Worm (Caenorhabditis elegans): ENCODE measurements around the gene F40G9.18.

The F40G9.18 gene

DNA sequence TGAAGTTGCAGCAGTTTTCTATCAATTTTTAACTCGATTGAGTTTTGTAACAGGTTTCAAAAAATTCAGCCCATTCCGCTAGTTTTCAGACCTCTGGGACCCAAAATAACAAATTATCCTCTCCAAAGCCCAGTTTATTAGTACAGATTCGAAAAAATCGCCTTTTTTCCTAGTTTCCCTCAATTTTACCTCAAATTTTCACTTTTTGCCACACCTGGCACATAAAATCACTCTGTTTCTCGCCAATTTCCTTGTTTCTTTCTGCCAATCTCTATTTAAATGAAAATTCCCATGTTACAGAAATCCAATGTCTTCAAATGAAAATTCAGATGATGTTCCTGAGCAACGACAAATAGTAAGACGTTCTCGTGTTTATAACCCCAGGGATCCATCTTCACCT is 37.3 kb downstream of the F40G9.18 start, which contains the start of gene pals-22:
pals-22 (plus strand) TSS at position 301 of the 400 bp plus-strand sequence.
- TF ChIP-seq nhr-77 (tag; optimal IDR thresholded peaks at IDR 0.05) (no peak), snpc-4 (tag; optimal IDR thresholded peaks at IDR 0.05) (no peak), mab-5 (tag; optimal IDR thresholded peaks at IDR 0.05) (no peak), aly-2 (tag; optimal IDR thresholded peaks at IDR 0.05) (no peak), dmd-4 (tag; optimal IDR thresholded peaks at IDR 0.05) (no peak), alr-1 (tag; optimal IDR thresholded peaks at IDR 0.05) (no peak), lsy-2 (tag; optimal IDR thresholded peaks at IDR 0.05) (no peak), blmp-1 (tag; optimal IDR thresholded peaks at IDR 0.05; ENCODE audit: insufficient read depth) (no peak), ztf-11 (tag; optimal IDR thresholded peaks at IDR 0.05) (no peak), mdl-1 (tag; optimal IDR thresholded peaks at IDR 0.05) (no peak), Y55F3AM.14 (GFP tag; optimal IDR thresholded peaks at IDR 0.05) (no peak), egl-27 (tag; optimal IDR thresholded peaks at IDR 0.05) (no peak), fos-1 (tag; optimal IDR thresholded peaks at IDR 0.05) (no peak)

DNA sequence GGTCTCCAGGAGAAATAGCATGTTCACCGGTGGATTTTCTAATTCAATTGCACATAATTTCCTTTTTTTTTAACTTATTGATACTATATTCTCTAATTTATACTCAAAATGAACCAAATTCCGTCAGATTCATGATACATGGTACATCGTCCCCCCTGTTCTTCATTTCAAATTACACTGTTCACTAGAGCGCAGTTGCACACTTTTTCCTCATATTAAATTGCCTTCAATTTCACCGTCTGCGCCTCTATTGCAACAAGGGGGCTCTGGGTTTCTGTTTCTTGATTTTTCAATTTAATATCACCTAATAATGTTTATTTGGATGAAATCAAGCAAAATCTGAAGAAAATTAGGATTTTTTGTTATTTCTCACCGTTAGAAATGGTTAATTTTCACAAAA is 37.8 kb downstream of the F40G9.18 start:
- TF ChIP-seq skn-1 (tag; optimal IDR thresholded peaks at IDR 0.05) (no peak), nhr-12 (tag; optimal IDR thresholded peaks at IDR 0.05) (no peak), nhr-237 (tag; optimal IDR thresholded peaks at IDR 0.05) (no peak), mbf-1 (tag; optimal IDR thresholded peaks at IDR 0.05) (no peak), mdl-1 (tag; optimal IDR thresholded peaks at IDR 0.05) (no peak), aly-2 (tag; optimal IDR thresholded peaks at IDR 0.05) (no peak), ztf-4 (tag; optimal IDR thresholded peaks at IDR 0.05) (no peak), alr-1 (tag; optimal IDR thresholded peaks at IDR 0.05) (no peak), gmeb-1 (tag; optimal IDR thresholded peaks at IDR 0.05) (peak; percentile 46), dmd-4 (tag; optimal IDR thresholded peaks at IDR 0.05) (no peak), snpc-4 (tag; optimal IDR thresholded peaks at IDR 0.05) (no peak), crh-2 (tag; optimal IDR thresholded peaks at IDR 0.05) (peak; percentile 60), lin-39 (tag; optimal IDR thresholded peaks at IDR 0.05) (no peak), nhr-21 (tag; optimal IDR thresholded peaks at IDR 0.05) (peak; percentile 16), Y55F3AM.14 (GFP tag; optimal IDR thresholded peaks at IDR 0.05) (no peak), unc-39 (tag; optimal IDR thresholded peaks at IDR 0.05) (no peak), C34F6.9 (tag; optimal IDR thresholded peaks at IDR 0.05) (peak; percentile 83), nhr-11 (tag; optimal IDR thresholded peaks at IDR 0.05) (no peak), nhr-77 (tag; optimal IDR thresholded peaks at IDR 0.05) (no peak), mab-5 (tag; optimal IDR thresholded peaks at IDR 0.05) (no peak), zag-1 (tag; optimal IDR thresholded peaks at IDR 0.05) (peak; percentile 19), ZK546.5 (tag; optimal IDR thresholded peaks at IDR 0.05) (no peak), lin-13 (GFP tag; optimal IDR thresholded peaks at IDR 0.05) (no peak), ceh-16 (tag; optimal IDR thresholded peaks at IDR 0.05) (no peak), nhr-6 (tag; optimal IDR thresholded peaks at IDR 0.05) (peak; percentile 31), nhr-10 (tag; optimal IDR thresholded peaks at IDR 0.05) (no peak), lsy-2 (tag; optimal IDR thresholded peaks at IDR 0.05) (peak in 1 of 2 experiments; percentile 75), nhr-23 (tag; optimal IDR thresholded peaks at IDR 0.05) (no peak), elt-1 (tag; optimal IDR thresholded peaks at IDR 0.05) (no peak), F13H6.1 (tag; optimal IDR thresholded peaks at IDR 0.05) (peak; percentile 22), egl-27 (tag; optimal IDR thresholded peaks at IDR 0.05) (no peak), unc-62 (GFP tag; optimal IDR thresholded peaks at IDR 0.05) (no peak), sma-3 (GFP tag; optimal IDR thresholded peaks at IDR 0.05) (no peak), ama-1 (optimal IDR thresholded peaks at IDR 0.05) (no peak), nhr-25 (tag; optimal IDR thresholded peaks at IDR 0.05) (no peak), sma-9 (GFP tag; optimal IDR thresholded peaks at IDR 0.05) (no peak), sma-9 (tag; optimal IDR thresholded peaks at IDR 0.05) (no peak), sem-4 (tag; optimal IDR thresholded peaks at IDR 0.05) (no peak), elt-3 (tag; optimal IDR thresholded peaks at IDR 0.05) (no peak), nhr-129 (tag; optimal IDR thresholded peaks at IDR 0.05) (peak; percentile 79), lin-11 (tag; optimal IDR thresholded peaks at IDR 0.05) (no peak), unc-55 (GFP tag; optimal IDR thresholded peaks at IDR 0.05) (peak; percentile 84), ceh-82 (tag; optimal IDR thresholded peaks at IDR 0.05) (no peak), ztf-1 (GFP tag; conservative IDR thresholded peaks at IDR 0.05) (no peak), fos-1 (tag; optimal IDR thresholded peaks at IDR 0.05) (peak; percentile 54), R02D3.7 (tag; optimal IDR thresholded peaks at IDR 0.05) (no peak), ztf-11 (tag; optimal IDR thresholded peaks at IDR 0.05) (no peak), blmp-1 (tag; optimal IDR thresholded peaks at IDR 0.05; ENCODE audit: insufficient read depth) (no peak), peb-1 (tag; optimal IDR thresholded peaks at IDR 0.05) (no peak)
